Worm (Caenorhabditis elegans) whole organism, L4/young adult: ENCODE measurements around the gene acy-1.

Experiments
- dao-5 ChIP-seq: sonication (generic microtip); optimal IDR thresholded peaks from 2 replicates; lab custom pipeline; 2016; ENCODE audit warnings: missing genotype, missing genetic modification characterization, moderate library complexity, missing compliant biosample characterization
- him-1 ChIP-seq: sonication (generic microtip); optimal IDR thresholded peaks from 2 replicates; lab custom pipeline; 2016; ENCODE audit warnings: missing genotype, missing genetic modification reagents, missing genetic modification characterization, missing compliant biosample characterization

- TF ChIP-seq him-1 (no peak), dao-5 (tag; lab: Kevin White, UChicago) (no peak)
Measured at ce11 chrIII:4779855-4780254, 58.0 kb downstream of the acy-1 start, which contains the start of gene B0393.9.
